Fruit fly (Drosophila melanogaster): Measurements from ENCODE around the gene NijA.

- TF ChIP-seq CG7745 (tag; optimal IDR thresholded peaks at IDR 0.05): no peak
- no peak for TF ChIP-seq Usf (GFP tag; optimal IDR thresholded peaks at IDR 0.05)
- TF ChIP-seq wdn (GFP tag; IDR thresholded peaks at IDR 0.05): no peak
- no peak for TF ChIP-seq fd3F (GFP tag; optimal IDR thresholded peaks at IDR 0.05)
- TF ChIP-seq Sox102F (GFP tag; optimal IDR thresholded peaks at IDR 0.05): no peak
- TF ChIP-seq CG3847 (GFP tag; IDR thresholded peaks at IDR 0.05): no peak
- TF ChIP-seq CG6813 (GFP tag; optimal IDR thresholded peaks at IDR 0.05): no peak
- TF ChIP-seq org-1 (GFP tag; optimal IDR thresholded peaks at IDR 0.05): no peak
- no peak for TF ChIP-seq pb (GFP tag; optimal IDR thresholded peaks at IDR 0.05)
- no peak for TF ChIP-seq Dll (GFP tag; IDR thresholded peaks at IDR 0.05; ENCODE audit: partially characterized antibody)
- no peak for TF ChIP-seq CG30020 (tag; optimal IDR thresholded peaks at IDR 0.05)
- TF ChIP-seq zen2 (GFP tag; IDR thresholded peaks at IDR 0.05; ENCODE audit: partially characterized antibody): no peak
- no peak for TF ChIP-seq Dek (tag; optimal IDR thresholded peaks at IDR 0.05)
These were observed 30.1 kb downstream of the NijA start for dm6 chr3L:10666511-10667003.
